Worm (Caenorhabditis elegans): ENCODE data around the gene mdt-6.

- TF ChIP-seq T22C8.4 (GFP tag; IDR thresholded peaks at IDR 0.05) (no peak), cog-1 (tag; optimal IDR thresholded peaks at IDR 0.05) (no peak), tab-1 (GFP tag; IDR thresholded peaks at IDR 0.05) (no peak)
Measured at ce11 chrV:7054598-7054997, 4.8 kb downstream of the mdt-6 start, which contains the start of gene spig-8.
